Worm (Caenorhabditis elegans): ENCODE results near the gene M70.5.

- no peak for TF ChIP-seq flt-1 (GFP tag; IDR thresholded peaks at IDR 0.05)
- no peak for TF ChIP-seq hnd-1 (tag; optimal IDR thresholded peaks at IDR 0.05)
- TF ChIP-seq aly-1 (tag; optimal IDR thresholded peaks at IDR 0.05): no peak
- no peak for TF ChIP-seq tbx-37 (GFP tag; conservative IDR thresholded peaks at IDR 0.05)
- TF ChIP-seq ama-1 (optimal IDR thresholded peaks at IDR 0.05): no peak
- TF ChIP-seq hmg-4 (GFP tag; optimal IDR thresholded peaks at IDR 0.05): no peak
- TF ChIP-seq B0310.2 (tag; optimal IDR thresholded peaks at IDR 0.05): no peak
Measured at ce11 chrIV:2228678-2229077, 46.7 kb downstream of the M70.5 start.
